Worm (Caenorhabditis elegans) whole organism, young adult: ENCODE results near the gene let-767.
A peak's percentile ranks its signal among the peaks of the same experiment; 100 is the strongest.

Source experiments
- F23B12.7 ChIP-seq: sonication (generic microtip); optimal IDR thresholded peaks from 2 replicates; lab custom pipeline; 2017; ENCODE audit warnings: missing genetic modification characterization, mild to moderate bottlenecking, missing compliant biosample characterization, antibody characterized with exemption, moderate library complexity; ENCODE audit not compliant: insufficient read depth
- F52B5.7 ChIP-seq: sonication (generic microtip); optimal IDR thresholded peaks from 2 replicates; lab custom pipeline; 2016; ENCODE audit warnings: mild to moderate bottlenecking, missing genetic modification characterization, missing compliant biosample characterization
- T07F8.4 ChIP-seq: sonication (generic microtip); optimal IDR thresholded peaks from 2 replicates; lab custom pipeline; 2016; ENCODE audit warnings: mild to moderate bottlenecking, missing genetic modification characterization, moderate library complexity, missing compliant biosample characterization
- ZK185.1 ChIP-seq: sonication (generic microtip); optimal IDR thresholded peaks from 2 replicates; lab custom pipeline; 2016; ENCODE audit warnings: mild to moderate bottlenecking, missing genetic modification characterization, missing compliant biosample characterization; ENCODE audit not compliant: poor library complexity, severe bottlenecking
- ama-1 ChIP-seq, 3 experiments: fragments of 150-350 bp in 1 of 3; sonication (generic microtip) in 2 of 3; optimal IDR thresholded peaks; 2 replicates each; lab custom pipeline; 2014 to 2018; ENCODE audit warnings: missing biosample characterization in 2 of 3, missing genetic modification characterization in 2 of 3, missing genetic modification reagents in 2 of 3
- bed-1 ChIP-seq: fragments of 200-800 bp; sonication (Bioruptor generic); IDR thresholded peaks from 2 replicates; pipeline ENCODE4 v1.3.6; 2022; ENCODE audit warnings: missing genetic modification reagents, missing genetic modification characterization, missing compliant biosample characterization
- ceh-27 ChIP-seq: fragments of 200-800 bp; sonication (Bioruptor generic); optimal IDR thresholded peaks from 2 replicates; lab custom pipeline; 2018; ENCODE audit warnings: mild to moderate bottlenecking, missing genetic modification characterization, moderate library complexity, missing compliant biosample characterization
- ceh-40 ChIP-seq: fragments of 200-800 bp; sonication (Bioruptor generic); IDR thresholded peaks from 2 replicates; pipeline ENCODE4 v1.3.6; 2022; ENCODE audit warnings: missing genetic modification characterization, missing compliant biosample characterization
- efl-1 ChIP-seq: fragments of 150-350 bp; optimal IDR thresholded peaks from 2 replicates; lab custom pipeline; 2014; ENCODE audit warnings: missing biosample characterization, missing genetic modification reagents, missing genetic modification characterization
- egrh-3 ChIP-seq: fragments of 200-800 bp; sonication (Bioruptor generic); IDR thresholded peaks from 2 replicates; pipeline ENCODE4 v1.3.6; 2022; ENCODE audit warnings: missing genetic modification reagents, missing genetic modification characterization, missing compliant biosample characterization
- ekl-4 ChIP-seq: fragments of 200-800 bp; sonication (Bioruptor generic); IDR thresholded peaks from 2 replicates; pipeline ENCODE4 v1.3.6; 2022; ENCODE audit warnings: missing genetic modification reagents, missing genetic modification characterization, missing compliant biosample characterization
- fkh-3 ChIP-seq: sonication (generic microtip); optimal IDR thresholded peaks from 2 replicates; lab custom pipeline; 2016; ENCODE audit warnings: mild to moderate bottlenecking, missing genetic modification characterization, missing compliant biosample characterization
- hlh-12 ChIP-seq: sonication (generic microtip); optimal IDR thresholded peaks from 2 replicates; lab custom pipeline; 2016; ENCODE audit warnings: missing genetic modification characterization, missing compliant biosample characterization
- hmg-1.2 ChIP-seq: fragments of 200-800 bp; sonication (Bioruptor generic); IDR thresholded peaks from 2 replicates; pipeline ENCODE4 v1.3.6; 2022; ENCODE audit warnings: missing genetic modification reagents, missing genetic modification characterization, missing compliant biosample characterization
- lag-1 ChIP-seq: fragments of 200-800 bp; sonication (Bioruptor generic); IDR thresholded peaks from 2 replicates; pipeline ENCODE4 v1.3.6; 2022; ENCODE audit warnings: missing genetic modification reagents, missing genetic modification characterization, missing compliant biosample characterization
- madf-8 ChIP-seq: fragments of 200-800 bp; sonication (Bioruptor generic); conservative IDR thresholded peaks from 2 replicates; pipeline ENCODE4 v1.3.6; 2022; ENCODE audit warnings: missing genetic modification reagents, missing genetic modification characterization, missing compliant biosample characterization
- mes-4 ChIP-seq: sonication (generic microtip); optimal IDR thresholded peaks from 2 replicates; lab custom pipeline; 2016; ENCODE audit warnings: missing genotype, missing genetic modification characterization, missing compliant biosample characterization
- mxl-1 ChIP-seq: sonication (generic microtip); optimal IDR thresholded peaks from 2 replicates; lab custom pipeline; 2016; ENCODE audit warnings: missing genetic modification characterization, missing compliant biosample characterization
- nhr-179 ChIP-seq: sonication (generic microtip); optimal IDR thresholded peaks from 2 replicates; lab custom pipeline; 2016; ENCODE audit warnings: mild to moderate bottlenecking, missing genetic modification characterization, missing compliant biosample characterization
- nhr-80 ChIP-seq: sonication (generic microtip); optimal IDR thresholded peaks from 2 replicates; lab custom pipeline; 2016; ENCODE audit warnings: missing genetic modification characterization, missing compliant biosample characterization
- xnd-1 ChIP-seq: sonication (generic microtip); optimal IDR thresholded peaks from 2 replicates; lab custom pipeline; 2016; ENCODE audit warnings: missing genotype, missing genetic modification reagents, missing genetic modification characterization, missing compliant biosample characterization

let-767 gene

DNA sequence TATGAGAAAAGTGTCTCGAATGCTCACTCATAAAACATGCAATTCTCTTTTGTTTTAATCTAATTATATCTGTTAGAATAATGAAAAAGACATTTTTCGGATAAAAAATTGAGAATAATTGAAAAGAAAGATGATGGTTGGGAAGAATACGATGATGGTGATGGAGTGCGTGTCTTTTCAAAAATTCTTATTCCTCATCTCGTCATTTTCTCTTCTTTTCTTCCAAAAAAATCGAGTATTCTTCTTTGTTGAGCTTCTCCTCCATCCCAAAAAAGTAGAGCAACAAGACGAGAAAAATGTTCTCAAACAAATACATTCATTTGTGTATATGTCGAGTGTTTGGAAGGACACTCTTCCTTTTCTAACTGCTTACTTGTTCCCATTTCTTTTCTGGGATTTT lies 42.2 kb downstream of the let-767 start (continued):
- TF ChIP-seq ama-1 (optimal IDR thresholded peaks at IDR 0.05; lab: Kevin White, UChicago) (no peak), ama-1 (GFP tag; optimal IDR thresholded peaks at IDR 0.05; lab: Kevin White, UChicago) (no peak)

DNA sequence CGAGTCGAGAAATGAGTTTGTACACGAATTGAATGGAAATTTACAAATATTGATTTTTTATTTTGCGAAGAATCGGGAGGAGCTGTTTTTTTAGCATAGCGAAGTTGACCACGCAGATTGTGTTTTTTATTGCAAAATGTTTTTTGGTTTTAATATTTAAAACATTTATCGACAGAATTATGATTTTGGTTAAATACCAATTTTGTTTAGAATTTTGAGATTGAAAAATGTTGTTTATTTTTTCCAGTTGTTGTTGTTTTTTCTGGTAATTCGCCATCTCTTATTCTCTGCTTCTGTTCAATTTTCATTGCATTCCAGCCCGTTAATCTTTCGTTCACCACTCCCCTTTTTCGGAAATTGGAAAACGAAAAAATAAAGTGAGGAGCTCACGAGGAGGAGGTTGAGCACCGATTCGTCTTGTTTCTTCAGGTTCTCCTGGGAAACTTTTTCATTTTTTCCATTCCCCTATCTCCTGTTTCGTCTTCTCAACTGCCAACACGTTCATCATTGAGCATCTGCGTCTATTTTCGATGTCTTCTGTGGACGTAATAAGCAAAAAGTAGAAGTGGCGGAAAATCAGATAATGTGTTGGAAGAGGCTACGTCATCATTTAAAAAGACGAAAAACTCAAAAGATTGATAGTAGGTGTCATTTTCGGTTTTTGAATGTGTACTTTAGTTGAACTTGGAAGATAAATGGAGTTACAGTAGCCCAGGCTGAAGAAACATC lies 43.6 kb downstream of the let-767 start, which contains the start of gene F47D12.7:
TSS of gene F47D12.7 (minus strand) at position 51 of the 729 bp plus-strand sequence.
- no peak for TF ChIP-seq lag-1 (GFP tag; lab: Robert Waterston, UW)
- TF ChIP-seq fkh-3 (tag; lab: Kevin White, UChicago), result no peak
- TF ChIP-seq efl-1 (GFP tag; lab: Kevin White, UChicago), result no peak
- TF ChIP-seq ekl-4 (GFP tag; lab: Robert Waterston, UW), result no peak
- TF ChIP-seq F23B12.7, result no peak
- TF ChIP-seq hmg-1.2 (GFP tag; lab: Robert Waterston, UW), result no peak
- no peak for TF ChIP-seq mes-4 (tag; lab: Kevin White, UChicago)
- TF ChIP-seq hlh-12 (tag; lab: Kevin White, UChicago), result no peak
- no peak for TF ChIP-seq ZK185.1
- TF ChIP-seq egrh-3 (GFP tag; lab: Robert Waterston, UW), result no peak
- TF ChIP-seq xnd-1 (tag; lab: Kevin White, UChicago), result no peak
- no peak for TF ChIP-seq madf-8 (GFP tag; lab: Robert Waterston, UW)
- TF ChIP-seq mxl-1 (tag; lab: Kevin White, UChicago), result no peak

DNA sequence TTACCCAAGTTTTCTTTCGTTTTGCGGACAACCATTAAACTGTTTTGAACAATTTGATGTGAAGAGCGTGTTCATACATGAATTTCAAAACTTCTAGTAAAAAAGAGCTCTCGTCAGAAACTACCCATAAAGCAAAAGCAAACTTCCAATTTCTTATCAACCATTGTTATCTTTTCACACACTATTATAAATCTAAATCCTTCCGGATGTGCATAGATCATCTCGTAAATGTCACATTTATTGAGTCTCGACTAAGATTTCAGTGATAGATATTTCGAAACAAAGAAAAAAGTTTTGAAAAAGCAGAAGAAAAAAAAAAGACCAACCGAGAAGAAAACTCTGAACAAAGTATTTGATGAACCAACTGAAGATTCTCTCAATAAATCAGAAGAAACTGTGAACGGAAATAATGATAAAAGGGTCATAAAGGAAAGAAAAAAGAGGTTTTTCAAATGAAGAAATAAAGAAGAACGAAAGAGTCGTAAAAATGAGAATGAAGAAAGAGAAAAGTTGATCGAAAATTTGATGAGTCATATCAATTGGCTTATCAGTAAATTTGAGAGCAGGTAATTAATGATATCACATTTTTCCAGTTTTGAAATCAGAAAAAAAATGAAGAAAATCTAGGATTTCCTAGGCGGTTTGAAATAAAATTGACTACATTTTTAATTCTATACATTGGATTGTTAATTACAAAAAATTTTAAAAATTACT lies 49.1 kb downstream of the let-767 start:
- peak; percentile 26 for TF ChIP-seq nhr-80
- TF ChIP-seq bed-1 (GFP tag; lab: Robert Waterston, UW), result no peak
- no peak for TF ChIP-seq F52B5.7 (tag; lab: Kevin White, UChicago)
- no peak for TF ChIP-seq ceh-40 (GFP tag; lab: Robert Waterston, UW)
- TF ChIP-seq nhr-179 (tag; lab: Kevin White, UChicago), result no peak

DNA sequence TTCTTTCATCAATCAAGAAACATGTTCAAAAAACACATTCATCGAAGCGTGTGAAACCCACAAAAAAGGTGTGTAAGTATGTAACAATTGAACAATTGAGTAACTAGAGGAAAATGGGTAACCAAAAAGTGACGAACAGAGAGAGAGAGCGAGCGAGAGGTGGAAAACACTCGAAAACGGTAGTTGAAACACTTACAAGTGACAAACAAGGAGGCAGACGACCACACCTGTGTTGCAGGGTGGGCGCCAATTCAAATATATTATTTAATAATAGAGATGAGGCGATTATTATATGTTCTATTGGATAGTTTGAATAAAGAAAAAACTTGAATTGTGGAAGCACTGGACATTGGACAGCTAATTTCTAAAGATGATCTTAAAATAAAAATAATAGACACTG lies 50.4 kb downstream of the let-767 start:
- no peak for TF ChIP-seq T07F8.4 (tag; lab: Kevin White, UChicago)
- peak; percentile 27 for TF ChIP-seq ceh-27 (GFP tag; lab: Kevin White, UChicago)
